Fruit fly (Drosophila melanogaster): ENCODE results near the gene CG3625.

CG3625 gene

DNA sequence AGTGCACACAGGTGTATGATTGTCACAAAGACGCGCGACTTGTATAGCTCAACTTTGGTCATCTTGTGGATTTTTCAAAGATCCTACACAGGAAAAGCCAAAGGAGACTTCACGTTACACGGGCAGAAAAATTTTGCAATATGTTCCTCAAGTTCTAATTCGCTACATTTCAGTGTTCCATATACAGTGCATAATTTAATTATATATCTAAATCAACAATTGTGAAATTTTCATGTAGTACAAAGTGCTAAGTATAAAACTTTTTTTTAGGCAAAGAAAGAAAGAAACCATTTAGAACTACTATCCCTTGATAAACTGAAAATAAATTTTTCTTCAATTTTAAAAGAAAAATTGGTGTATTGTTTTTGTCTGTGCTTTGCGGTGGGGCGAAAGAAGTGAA, 646 bp downstream of the CG3625 start:
- no peak for TF ChIP-seq Sin3A (optimal IDR thresholded peaks at IDR 0.05)
- no peak for TF ChIP-seq ttk (optimal IDR thresholded peaks at IDR 0.05)
- no peak for TF ChIP-seq psq (optimal IDR thresholded peaks at IDR 0.05)
- no peak for TF ChIP-seq h (optimal IDR thresholded peaks at IDR 0.05)
- no peak for TF ChIP-seq Myc (optimal IDR thresholded peaks at IDR 0.05)
- no peak for TF ChIP-seq insv (optimal IDR thresholded peaks at IDR 0.05)

DNA sequence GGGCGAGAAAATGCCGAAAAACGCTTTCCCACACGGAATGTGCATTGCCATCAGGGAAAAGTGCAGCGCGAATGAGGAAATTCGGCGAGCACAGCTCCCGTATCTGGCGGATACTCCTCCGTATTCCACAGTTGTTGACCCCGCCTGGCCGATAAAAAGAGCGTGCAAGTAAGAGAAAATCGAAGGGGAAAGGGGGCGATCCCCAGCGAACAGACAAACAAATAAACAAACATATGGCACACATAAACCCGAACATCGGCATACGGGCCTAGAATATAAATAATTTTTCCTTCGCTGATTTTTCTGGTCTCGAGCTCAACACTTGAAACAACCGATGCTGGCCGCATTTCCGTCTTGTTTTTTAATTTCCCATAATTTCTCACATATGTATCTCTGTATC, 1.2 kb downstream of the CG3625 start:
- TF ChIP-seq h (optimal IDR thresholded peaks at IDR 0.05) (no peak), Myc (optimal IDR thresholded peaks at IDR 0.05) (no peak), insv (optimal IDR thresholded peaks at IDR 0.05) (no peak), ttk (optimal IDR thresholded peaks at IDR 0.05) (no peak), psq (optimal IDR thresholded peaks at IDR 0.05) (no peak), Sin3A (optimal IDR thresholded peaks at IDR 0.05) (no peak)

DNA sequence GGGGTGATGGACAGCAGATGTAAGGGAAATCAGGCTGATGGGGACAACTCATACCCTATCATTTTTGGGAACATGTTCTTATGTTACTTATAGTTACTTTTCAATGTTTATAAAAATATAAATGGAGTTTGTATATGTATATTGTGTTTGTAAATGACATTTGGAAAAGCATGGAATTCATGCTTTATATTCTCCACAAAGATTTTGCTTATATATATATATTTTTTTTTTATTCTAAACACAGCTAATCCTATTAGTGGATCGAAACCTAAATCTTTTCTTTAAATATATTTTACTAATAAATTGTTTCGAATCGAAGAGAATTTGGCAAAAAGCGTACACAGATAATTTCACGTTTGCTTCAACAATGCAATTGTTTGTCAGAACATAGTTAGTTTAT, 2.6 kb downstream of the CG3625 start, which contains the start of gene Amnionless:
Amnionless (minus strand) TSS at position 101 of the 400 bp plus-strand sequence.
- TF ChIP-seq Myc (optimal IDR thresholded peaks at IDR 0.05): no peak
- TF ChIP-seq Sin3A (optimal IDR thresholded peaks at IDR 0.05): no peak
- TF ChIP-seq h (optimal IDR thresholded peaks at IDR 0.05): no peak
- TF ChIP-seq insv (optimal IDR thresholded peaks at IDR 0.05): no peak
- TF ChIP-seq psq (optimal IDR thresholded peaks at IDR 0.05): no peak
- TF ChIP-seq ttk (optimal IDR thresholded peaks at IDR 0.05): no peak

DNA sequence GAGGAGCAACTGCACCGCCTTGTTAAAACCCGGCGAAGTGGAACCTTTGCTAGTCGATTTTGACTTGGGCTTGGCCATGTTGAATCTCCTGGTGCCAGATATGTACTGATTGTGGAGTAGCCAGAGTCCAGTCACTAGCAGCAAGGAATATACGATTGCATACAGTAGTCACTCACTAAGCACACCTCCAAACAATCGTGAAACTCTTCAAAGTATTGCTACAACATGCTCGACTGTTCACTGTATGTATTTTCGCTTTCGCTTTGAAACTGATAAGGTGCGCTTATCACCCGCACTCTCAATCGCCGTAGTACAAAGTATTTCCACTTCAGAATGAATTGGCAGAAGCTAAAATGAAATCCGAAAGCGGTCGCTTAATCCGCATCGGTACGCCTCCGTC, 5.2 kb downstream of the CG3625 start:
- TF ChIP-seq Sin3A (optimal IDR thresholded peaks at IDR 0.05) (no peak), psq (optimal IDR thresholded peaks at IDR 0.05) (no peak)

DNA sequence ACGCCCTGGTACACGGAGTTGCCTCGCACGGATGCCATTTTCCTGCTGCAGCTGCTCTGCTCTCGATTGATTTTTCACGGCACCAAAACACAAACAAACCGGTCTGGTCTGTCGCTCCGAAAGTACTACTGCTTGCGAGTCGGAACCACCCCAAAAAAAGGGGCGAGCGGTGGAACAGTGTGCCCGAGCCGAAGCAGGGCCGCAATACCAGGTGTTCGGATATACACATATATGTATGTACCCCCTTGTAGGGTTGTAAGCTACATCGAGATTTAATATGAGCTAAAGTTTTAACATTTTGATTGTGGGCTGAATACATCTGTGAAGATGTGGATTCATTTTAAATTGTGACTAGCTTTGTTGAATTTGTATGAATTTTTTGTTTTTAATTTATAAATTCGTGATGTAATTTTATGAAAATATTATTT, 6.0 kb downstream of the CG3625 start:
- TF ChIP-seq h (optimal IDR thresholded peaks at IDR 0.05) (no peak), ttk (optimal IDR thresholded peaks at IDR 0.05) (no peak), Myc (optimal IDR thresholded peaks at IDR 0.05) (no peak), psq (optimal IDR thresholded peaks at IDR 0.05) (no peak), Sin3A (optimal IDR thresholded peaks at IDR 0.05) (no peak), insv (optimal IDR thresholded peaks at IDR 0.05) (no peak)

DNA sequence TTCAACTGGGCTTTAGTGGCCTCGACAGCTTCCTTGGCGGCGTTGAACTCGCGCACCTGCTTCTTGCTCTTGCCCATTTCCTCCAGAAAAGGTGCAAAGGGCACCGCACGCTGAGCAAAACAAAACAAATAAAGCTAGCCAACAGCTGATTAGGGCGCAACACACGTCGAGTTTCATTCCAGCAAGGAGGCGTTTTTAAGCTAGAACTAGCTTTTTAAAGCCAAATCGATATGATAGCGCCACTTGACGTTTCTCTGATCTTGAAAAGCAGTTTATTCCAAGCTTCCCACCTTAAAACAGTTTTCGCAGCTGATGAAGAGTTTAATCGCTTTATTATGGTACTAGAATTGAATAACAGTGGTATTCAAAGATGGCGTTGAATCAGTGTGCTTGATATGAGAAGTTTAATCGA, 8.5 kb downstream of the CG3625 start, which contains the start of gene CG11601:
CG11601 (minus strand) TSS at position 199 of the 412 bp plus-strand sequence.
- no peak for TF ChIP-seq Myc (optimal IDR thresholded peaks at IDR 0.05)
- TF ChIP-seq insv (optimal IDR thresholded peaks at IDR 0.05): no peak
- TF ChIP-seq h (optimal IDR thresholded peaks at IDR 0.05): no peak
- no peak for TF ChIP-seq psq (optimal IDR thresholded peaks at IDR 0.05)
- no peak for TF ChIP-seq Sin3A (optimal IDR thresholded peaks at IDR 0.05)
- TF ChIP-seq ttk (optimal IDR thresholded peaks at IDR 0.05): no peak

DNA sequence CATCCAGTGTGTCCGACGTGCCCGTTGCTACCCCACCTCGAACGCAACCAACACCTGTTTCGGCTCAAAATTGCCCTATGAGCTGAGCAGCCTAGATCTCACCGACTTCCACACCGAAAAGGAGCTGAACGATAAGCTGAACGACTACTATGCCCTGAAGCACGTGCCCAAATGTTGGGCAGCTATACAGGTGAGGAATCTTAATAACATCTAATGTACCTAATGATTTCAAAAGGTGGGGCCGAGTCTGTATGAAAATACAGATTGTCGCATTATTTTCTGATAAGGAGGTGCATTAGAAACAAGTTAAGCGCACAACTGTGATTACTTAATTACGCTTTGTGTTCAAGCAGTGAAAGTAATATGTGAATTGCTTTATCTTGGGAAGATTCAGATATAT, 13.5 kb downstream of the CG3625 start, which contains the start of gene CG17078:
CG17078 (minus strand) TSS at position 101 of the 400 bp plus-strand sequence.
- TF ChIP-seq psq (optimal IDR thresholded peaks at IDR 0.05) (no peak), Sin3A (optimal IDR thresholded peaks at IDR 0.05) (no peak), Myc (optimal IDR thresholded peaks at IDR 0.05) (no peak), ttk (optimal IDR thresholded peaks at IDR 0.05) (no peak), insv (optimal IDR thresholded peaks at IDR 0.05) (no peak), h (optimal IDR thresholded peaks at IDR 0.05) (no peak)

DNA sequence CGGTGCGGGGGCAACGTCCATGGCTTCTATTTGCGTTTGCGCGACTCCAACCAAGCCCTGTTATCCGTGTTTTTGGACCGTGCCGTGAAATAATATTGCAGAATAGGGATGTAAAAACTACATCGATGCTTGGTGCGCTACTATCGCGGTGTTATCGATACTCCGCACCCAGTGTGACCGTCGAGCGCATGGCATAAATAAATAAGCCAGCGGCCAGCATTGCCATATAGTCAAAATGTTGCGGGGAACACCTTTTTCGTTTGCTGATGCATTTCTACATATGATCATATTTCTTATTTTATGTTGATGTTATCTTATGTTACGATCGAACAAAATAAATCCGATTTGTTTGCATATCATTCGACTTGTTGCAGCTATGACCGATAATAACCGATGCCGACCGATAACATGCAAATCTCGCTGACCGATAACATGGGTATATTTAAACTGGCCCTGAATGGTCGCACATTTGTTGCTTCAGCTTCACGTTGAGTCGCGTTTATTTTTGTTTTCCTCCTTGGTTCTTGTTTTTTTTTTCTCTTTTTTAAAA, 14.4 kb downstream of the CG3625 start, which contains the start of gene smo:
smo (plus strand) TSS at position 461 of the 550 bp plus-strand sequence.
- TF ChIP-seq Sin3A (optimal IDR thresholded peaks at IDR 0.05) (no peak), Myc (optimal IDR thresholded peaks at IDR 0.05) (no peak)

DNA sequence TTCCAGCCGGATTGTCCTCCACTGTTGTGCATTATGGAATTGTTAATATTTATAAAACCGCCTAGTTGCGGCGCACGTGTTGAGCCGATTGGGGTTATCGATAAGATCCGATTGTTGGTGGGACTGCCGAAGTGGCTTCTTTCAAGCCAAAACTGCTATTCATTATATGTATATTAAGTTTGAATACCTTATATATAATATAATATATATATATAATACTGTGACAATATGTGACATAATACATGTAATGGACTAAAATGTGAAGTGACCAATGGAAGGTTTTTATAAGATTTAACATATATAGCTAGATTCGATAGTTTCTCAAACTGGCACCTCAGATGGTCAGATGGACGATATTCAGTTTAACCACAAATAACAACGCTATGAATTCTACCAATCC, 18.0 kb downstream of the CG3625 start, which contains the start of the genes mbm and CG11555:
mbm (minus strand) TSS at position 113 of the 400 bp plus-strand sequence.
CG11555 (plus strand) TSS at position 234 of the 400 bp plus-strand sequence.
- TF ChIP-seq Myc (optimal IDR thresholded peaks at IDR 0.05) (no peak), psq (optimal IDR thresholded peaks at IDR 0.05) (no peak), h (optimal IDR thresholded peaks at IDR 0.05) (no peak), insv (optimal IDR thresholded peaks at IDR 0.05) (no peak), ttk (optimal IDR thresholded peaks at IDR 0.05) (no peak), Sin3A (optimal IDR thresholded peaks at IDR 0.05) (no peak)

DNA sequence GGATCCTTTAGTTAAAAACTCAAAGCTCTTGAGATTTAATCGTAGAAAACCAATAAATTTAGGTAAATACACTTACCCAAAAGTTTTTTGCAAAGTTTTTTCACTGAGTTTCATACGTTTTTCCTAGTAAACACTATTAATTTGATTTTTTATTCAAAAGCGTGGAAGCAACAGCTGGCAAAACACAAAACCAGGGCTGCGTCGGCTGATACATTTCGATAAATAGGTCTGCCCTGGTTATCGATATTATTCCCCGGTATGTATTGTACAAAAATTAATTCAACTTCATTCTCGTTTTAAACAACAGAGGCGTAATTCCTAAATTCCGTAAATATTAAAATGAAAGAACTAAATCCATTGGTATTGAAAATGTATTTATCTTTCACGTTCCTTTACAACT, 20.0 kb downstream of the CG3625 start, which contains the start of gene Dus1:
Dus1 (minus strand) TSS at position 192 of the 400 bp plus-strand sequence.
- TF ChIP-seq ttk (optimal IDR thresholded peaks at IDR 0.05) (no peak), Sin3A (optimal IDR thresholded peaks at IDR 0.05) (no peak), psq (optimal IDR thresholded peaks at IDR 0.05) (no peak), Myc (optimal IDR thresholded peaks at IDR 0.05) (no peak), insv (optimal IDR thresholded peaks at IDR 0.05) (no peak), h (optimal IDR thresholded peaks at IDR 0.05) (no peak)

DNA sequence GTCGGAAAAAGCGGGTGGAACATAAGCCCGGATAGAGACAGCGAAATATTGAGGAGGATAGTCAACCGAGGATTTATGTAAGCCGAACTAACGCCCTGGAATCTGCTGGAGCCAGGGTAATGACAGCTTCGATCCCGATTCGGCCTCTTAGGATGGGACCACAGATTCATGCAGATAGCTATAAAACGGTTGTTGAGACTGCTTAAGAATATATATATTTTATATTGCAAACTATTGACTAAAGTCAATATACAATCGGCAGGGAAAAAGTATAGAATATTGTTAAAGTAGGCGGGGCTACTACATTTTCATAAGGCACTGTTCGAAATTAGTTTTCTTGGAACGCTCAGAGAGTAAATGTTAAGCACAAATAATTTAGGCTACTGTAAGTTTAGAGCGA, 22.8 kb downstream of the CG3625 start, which contains the start of gene CG3345:
CG3345 (plus strand) TSS at position 301 of the 400 bp plus-strand sequence.
- no peak for TF ChIP-seq Myc (optimal IDR thresholded peaks at IDR 0.05)
- no peak for TF ChIP-seq Sin3A (optimal IDR thresholded peaks at IDR 0.05)
- no peak for TF ChIP-seq ttk (optimal IDR thresholded peaks at IDR 0.05)
- no peak for TF ChIP-seq h (optimal IDR thresholded peaks at IDR 0.05)
- TF ChIP-seq insv (optimal IDR thresholded peaks at IDR 0.05): no peak
- no peak for TF ChIP-seq psq (optimal IDR thresholded peaks at IDR 0.05)

DNA sequence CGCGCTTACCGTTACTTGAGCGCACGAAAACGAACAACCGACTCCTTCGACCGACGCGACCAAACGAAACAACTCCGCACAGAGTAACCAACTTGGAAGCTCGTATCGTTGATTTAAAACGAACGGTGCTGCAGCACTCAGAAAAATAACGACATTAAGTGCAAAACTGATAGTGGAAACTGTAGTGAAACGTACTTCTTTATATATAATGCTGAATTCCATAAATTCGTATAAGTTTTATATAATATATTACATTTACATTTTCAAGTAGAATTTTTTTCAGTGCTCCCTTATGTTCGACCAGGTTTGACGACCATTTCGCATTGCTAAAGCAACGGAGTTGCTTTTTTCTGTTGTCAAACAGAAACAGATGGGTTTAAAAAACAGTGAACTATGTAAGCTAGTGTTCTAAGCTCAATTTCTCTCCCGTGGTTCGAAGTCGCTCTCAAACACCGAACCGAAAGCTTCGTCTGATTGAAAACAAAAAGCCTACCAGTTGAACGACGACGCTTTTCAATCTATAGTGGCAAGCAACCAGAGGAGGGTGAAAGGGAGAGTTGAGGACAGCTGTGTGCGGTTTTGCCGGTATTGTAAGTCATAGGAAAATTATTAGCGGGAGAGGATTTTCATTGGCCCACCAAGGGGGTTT, 24.0 kb downstream of the CG3625 start, which contains the start of gene CG17075:
CG17075 (minus strand) TSS at position 65 of the 649 bp plus-strand sequence.
- no peak for TF ChIP-seq h (optimal IDR thresholded peaks at IDR 0.05)
- TF ChIP-seq Myc (optimal IDR thresholded peaks at IDR 0.05): no peak
- no peak for TF ChIP-seq Sin3A (optimal IDR thresholded peaks at IDR 0.05)
- TF ChIP-seq psq (optimal IDR thresholded peaks at IDR 0.05): no peak
- TF ChIP-seq insv (optimal IDR thresholded peaks at IDR 0.05): no peak
- TF ChIP-seq ttk (optimal IDR thresholded peaks at IDR 0.05): no peak
